Worm (Caenorhabditis elegans) whole organism, L1 larva: ENCODE data around the gene Y116F11A.1.

Experiments used
- aha-1 ChIP-seq: fragments of 150-350 bp; optimal IDR thresholded peaks from 2 replicates; lab custom pipeline; 2014; ENCODE audit warnings: missing biosample characterization, missing genetic modification characterization
- aly-2 ChIP-seq: fragments of 150-350 bp; optimal IDR thresholded peaks from 2 replicates; lab custom pipeline; 2014; ENCODE audit warnings: missing biosample characterization, missing genetic modification characterization
- ceh-88 ChIP-seq: fragments of 200-800 bp; sonication (Bioruptor generic); IDR thresholded peaks from 2 replicates; pipeline ENCODE4 v1.3.6; 2022; ENCODE audit warnings: missing genetic modification characterization, missing compliant biosample characterization
- efl-3 ChIP-seq: fragments of 200-800 bp; sonication (Bioruptor generic); optimal IDR thresholded peaks from 2 replicates; lab custom pipeline; 2018; ENCODE audit warnings: mild to moderate bottlenecking, missing genetic modification characterization, missing compliant biosample characterization
- elt-2 ChIP-seq: sonication (generic microtip); optimal IDR thresholded peaks from 2 replicates; lab custom pipeline; 2016; ENCODE audit warnings: missing genetic modification characterization, mild to moderate bottlenecking, inconsistent platforms, missing compliant biosample characterization, missing genetic modification reagents
- fkh-4 ChIP-seq: sonication (generic microtip); optimal IDR thresholded peaks from 2 replicates; lab custom pipeline; 2016; ENCODE audit warnings: missing compliant biosample characterization, missing genetic modification characterization, borderline replicate concordance
- mep-1 ChIP-seq: fragments of 150-350 bp; optimal IDR thresholded peaks from 2 replicates; lab custom pipeline; 2014; ENCODE audit warnings: missing biosample characterization, missing genetic modification characterization
- nhr-11 ChIP-seq: fragments of 150-350 bp; optimal IDR thresholded peaks from 2 replicates; lab custom pipeline; 2014; ENCODE audit warnings: missing biosample characterization, missing genetic modification characterization
- pax-3 ChIP-seq: fragments of 200-800 bp; sonication (Bioruptor generic); optimal IDR thresholded peaks from 2 replicates; lab custom pipeline; 2018; ENCODE audit warnings: mild to moderate bottlenecking, missing genetic modification characterization, moderate library complexity, missing compliant biosample characterization
- snpc-4 ChIP-seq: fragments of 150-350 bp; optimal IDR thresholded peaks from 2 replicates; lab custom pipeline; 2014; ENCODE audit warnings: missing biosample characterization, missing genetic modification characterization
- sox-4 ChIP-seq: sonication (generic microtip); optimal IDR thresholded peaks from 2 replicates; lab custom pipeline; 2016; ENCODE audit warnings: missing genetic modification characterization, missing compliant biosample characterization
- tbx-2 ChIP-seq: sonication (generic microtip); optimal IDR thresholded peaks from 2 replicates; lab custom pipeline; 2016; ENCODE audit warnings: missing genetic modification characterization, missing compliant biosample characterization
- unc-98 ChIP-seq: fragments of 200-800 bp; sonication (Bioruptor generic); IDR thresholded peaks from 2 replicates; pipeline ENCODE4 v1.3.6; 2022; ENCODE audit warnings: missing genetic modification characterization, missing compliant biosample characterization
- xbp-1 ChIP-seq: sonication (generic microtip); optimal IDR thresholded peaks from 2 replicates; lab custom pipeline; 2016; ENCODE audit warnings: missing genetic modification characterization, missing compliant biosample characterization

The Y116F11A.1 gene

DNA sequence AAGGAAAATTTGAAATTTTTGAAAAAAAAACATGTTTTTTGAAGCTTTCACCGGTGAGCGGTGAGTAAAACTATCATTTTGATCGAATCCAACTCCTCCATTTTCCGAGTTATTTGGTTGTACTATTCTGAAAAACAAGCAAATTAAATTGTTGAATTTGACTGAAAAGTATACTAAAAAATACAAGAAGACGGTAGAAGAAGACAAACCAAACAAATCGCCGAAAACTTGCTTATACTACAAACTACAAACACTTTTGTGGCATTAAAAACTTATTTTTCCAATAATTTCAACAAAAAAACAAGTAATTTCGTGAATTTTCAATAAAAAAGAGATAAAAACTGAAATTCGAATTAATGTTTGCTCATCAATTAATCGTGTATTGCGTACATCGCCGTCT is 48.2 kb downstream of the Y116F11A.1 start, which contains the start of gene fbxa-194:
Gene fbxa-194 (minus strand): TSS at position 101 of the 400 bp plus-strand sequence.
- no peak for TF ChIP-seq tbx-2 (tag; lab: Kevin White, UChicago)
- TF ChIP-seq fkh-4 (tag; lab: Kevin White, UChicago): no peak
- no peak for TF ChIP-seq xbp-1 (tag; lab: Kevin White, UChicago)
- no peak for TF ChIP-seq aha-1 (tag; lab: Kevin White, UChicago)
- no peak for TF ChIP-seq nhr-11
- no peak for TF ChIP-seq snpc-4 (tag; lab: Kevin White, UChicago)
- no peak for TF ChIP-seq unc-98 (GFP tag; lab: Robert Waterston, UW)
- TF ChIP-seq sox-4 (tag; lab: Kevin White, UChicago): no peak
- TF ChIP-seq elt-2 (tag; lab: Kevin White, UChicago): no peak
- no peak for TF ChIP-seq pax-3 (tag; lab: Kevin White, UChicago)

DNA sequence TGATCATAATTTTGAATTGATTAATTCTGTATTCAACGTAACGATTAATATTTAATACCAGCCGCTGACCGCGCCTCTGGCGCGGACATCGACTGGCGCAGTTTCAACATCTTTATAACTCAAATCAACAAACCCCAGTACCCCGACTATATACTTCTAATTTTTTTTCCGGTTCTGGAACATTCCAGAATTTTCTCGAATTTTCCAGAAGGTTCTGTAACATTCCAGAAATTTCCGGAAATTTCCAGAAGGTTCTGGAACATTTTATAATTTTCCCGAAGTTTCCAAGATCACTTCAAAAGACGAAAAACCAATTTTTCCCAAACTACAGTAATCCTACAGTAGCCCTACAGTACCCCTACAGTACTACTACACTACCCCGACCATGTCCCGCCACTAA is 48.8 kb downstream of the Y116F11A.1 start:
- TF ChIP-seq aly-2: no peak
- TF ChIP-seq mep-1: no peak
- TF ChIP-seq efl-3 (GFP tag; lab: Kevin White, UChicago): no peak
- TF ChIP-seq ceh-88 (GFP tag; lab: Robert Waterston, UW): no peak
- TF ChIP-seq aha-1 (tag; lab: Kevin White, UChicago): no peak
